Worm (Caenorhabditis elegans) whole organism, L4 larva: Measurements from ENCODE around the gene dnc-4.

ENCODE experiments used
- T20F7.1 ChIP-seq: fragments of 200-800 bp; sonication (Bioruptor generic); optimal IDR thresholded peaks from 2 replicates; lab custom pipeline; 2018; ENCODE audit warnings: mild to moderate bottlenecking, missing genetic modification characterization, missing compliant biosample characterization
- T26A8.4 ChIP-seq: fragments of 200-800 bp; sonication (Bioruptor generic); IDR thresholded peaks from 2 replicates; pipeline ENCODE4 v1.3.6; 2022; ENCODE audit warnings: missing genetic modification characterization, missing compliant biosample characterization
- Y5F2A.4 ChIP-seq: fragments of 200-800 bp; sonication (Bioruptor generic); optimal IDR thresholded peaks from 2 replicates; lab custom pipeline; 2018; ENCODE audit warnings: mild to moderate bottlenecking, missing genetic modification characterization, missing compliant biosample characterization
- aha-1 ChIP-seq: fragments of 150-350 bp; peaks from one replicate; lab custom pipeline; 2014; ENCODE audit warnings: missing biosample characterization, missing genetic modification characterization
- attf-4 ChIP-seq: sonication (generic microtip); optimal IDR thresholded peaks from 3 replicates; lab custom pipeline; 2017; ENCODE audit warnings: missing biosample characterization, missing genetic modification characterization
- ceh-28 ChIP-seq: fragments of 150-350 bp; optimal IDR thresholded peaks from 2 replicates; lab custom pipeline; 2014; ENCODE audit warnings: missing biosample characterization, missing genetic modification reagents, missing genetic modification characterization
- ceh-62 ChIP-seq: sonication (generic microtip); optimal IDR thresholded peaks from 2 replicates; lab custom pipeline; 2017; ENCODE audit warnings: missing biosample characterization, missing genetic modification characterization
- cey-2 ChIP-seq: sonication (generic microtip); optimal IDR thresholded peaks from 3 replicates; lab custom pipeline; 2017; ENCODE audit warnings: missing genetic modification characterization, mild to moderate bottlenecking, missing compliant biosample characterization, antibody characterized with exemption, borderline replicate concordance; ENCODE audit not compliant: insufficient read depth
- ctbp-1 ChIP-seq: fragments of 200-800 bp; sonication (Bioruptor generic); IDR thresholded peaks from 2 replicates; pipeline ENCODE4 v1.3.6; 2022; ENCODE audit warnings: missing genetic modification reagents, missing genetic modification characterization, missing compliant biosample characterization
- daf-12 ChIP-seq: fragments of 150-350 bp; optimal IDR thresholded peaks from 2 replicates; lab custom pipeline; 2014; ENCODE audit warnings: missing biosample characterization, missing genetic modification reagents, missing genetic modification characterization
- daf-19 ChIP-seq: fragments of 200-800 bp; sonication (Bioruptor generic); conservative IDR thresholded peaks from 2 replicates; pipeline ENCODE4 v1.3.6; 2022; ENCODE audit warnings: missing genetic modification characterization, missing compliant biosample characterization
- dmd-6 ChIP-seq: fragments of 200-800 bp; sonication (Bioruptor generic); IDR thresholded peaks from 2 replicates; pipeline ENCODE4 v1.3.6; 2022; ENCODE audit warnings: missing genetic modification reagents, missing genetic modification characterization, missing compliant biosample characterization
- dmd-8 ChIP-seq: fragments of 200-800 bp; sonication (Bioruptor generic); IDR thresholded peaks from 2 replicates; pipeline ENCODE4 v1.3.6; 2022; ENCODE audit warnings: missing genetic modification characterization, missing compliant biosample characterization
- dve-1 ChIP-seq: sonication (generic microtip); optimal IDR thresholded peaks from 2 replicates; lab custom pipeline; 2017; ENCODE audit warnings: antibody characterized with exemption, mild to moderate bottlenecking, missing genetic modification characterization, missing compliant biosample characterization; ENCODE audit not compliant: insufficient read depth
- fkh-10 ChIP-seq: fragments of 150-350 bp; optimal IDR thresholded peaks from 2 replicates; lab custom pipeline; 2014; ENCODE audit warnings: missing biosample characterization, missing genetic modification reagents, missing genetic modification characterization
- hlh-30 ChIP-seq: sonication (generic microtip); optimal IDR thresholded peaks from 2 replicates; lab custom pipeline; 2017; ENCODE audit warnings: antibody characterized with exemption, mild to moderate bottlenecking, missing genetic modification characterization, missing compliant biosample characterization; ENCODE audit not compliant: insufficient read depth
- lim-7 ChIP-seq: fragments of 200-800 bp; sonication (Bioruptor generic); IDR thresholded peaks from 2 replicates; pipeline ENCODE4 v1.3.6; 2022; ENCODE audit warnings: missing genetic modification characterization, missing compliant biosample characterization
- lin-38 ChIP-seq: fragments of 200-800 bp; sonication (Bioruptor generic); IDR thresholded peaks from 2 replicates; pipeline ENCODE4 v1.3.6; 2022; ENCODE audit warnings: missing genetic modification reagents, missing genetic modification characterization, missing compliant biosample characterization
- lir-3 ChIP-seq: sonication (generic microtip); optimal IDR thresholded peaks from 2 replicates; lab custom pipeline; 2016; ENCODE audit warnings: mild to moderate bottlenecking, missing genetic modification characterization, missing compliant biosample characterization
- lsy-2 ChIP-seq, 2 experiments: fragments of 150-350 bp in 1 of 2; sonication (generic microtip) in 1 of 2; optimal IDR thresholded peaks; 2 replicates each; lab custom pipeline; 2014 to 2017; ENCODE audit warnings: missing biosample characterization in 2 of 2, missing genetic modification characterization in 2 of 2
- mdl-1 ChIP-seq, 2 experiments: fragments of 150-350 bp in 1 of 2; sonication (generic microtip) in 1 of 2; optimal IDR thresholded peaks; 2 replicates each; lab custom pipeline; 2014 to 2017; ENCODE audit warnings: missing biosample characterization in 2 of 2, missing genetic modification characterization in 2 of 2
- mep-1 ChIP-seq: fragments of 150-350 bp; sonication (generic microtip); optimal IDR thresholded peaks from 3 replicates; lab custom pipeline; 2014; ENCODE audit warnings: missing biosample characterization, missing genetic modification characterization
- mxl-3 ChIP-seq: fragments of 200-800 bp; sonication (Bioruptor generic); optimal IDR thresholded peaks from 2 replicates; lab custom pipeline; 2018; ENCODE audit warnings: mild to moderate bottlenecking, missing genetic modification characterization, missing compliant biosample characterization
- nhr-10 ChIP-seq: fragments of 150-350 bp; optimal IDR thresholded peaks from 2 replicates; lab custom pipeline; 2014; ENCODE audit warnings: missing biosample characterization, missing genetic modification characterization
- nhr-111 ChIP-seq: fragments of 200-800 bp; sonication (Bioruptor generic); optimal IDR thresholded peaks from 2 replicates; lab custom pipeline; 2018; ENCODE audit warnings: mild to moderate bottlenecking, missing genetic modification characterization, missing compliant biosample characterization
- nhr-28 ChIP-seq: fragments of 150-350 bp; optimal IDR thresholded peaks from 2 replicates; lab custom pipeline; 2014; ENCODE audit warnings: missing biosample characterization, missing genetic modification characterization
- nhr-48 ChIP-seq: sonication (generic microtip); optimal IDR thresholded peaks from 2 replicates; lab custom pipeline; 2016; ENCODE audit warnings: mild to moderate bottlenecking, missing genetic modification characterization, missing compliant biosample characterization
- nhr-77 ChIP-seq: fragments of 150-350 bp; optimal IDR thresholded peaks from 2 replicates; lab custom pipeline; 2014; ENCODE audit warnings: missing biosample characterization, missing genetic modification characterization
- pha-4 ChIP-seq, 2 experiments: fragments of 150-350 bp in 1 of 2; fragments of 200-800 bp in 1 of 2; sonication (Bioruptor generic) in 1 of 2; IDR thresholded peaks in 1 of 2; optimal IDR thresholded peaks in 1 of 2; 2 replicates each; pipeline versions ENCODE4 v1.3.6 to Lab custom; 2014 to 2022; ENCODE audit warnings: missing genetic modification characterization in 2 of 2, missing genetic modification reagents in 2 of 2, missing biosample characterization in 1 of 2, missing compliant biosample characterization in 1 of 2
- php-3 ChIP-seq: fragments of 200-800 bp; sonication (Bioruptor generic); IDR thresholded peaks from 2 replicates; pipeline ENCODE4 v1.3.6; 2022; ENCODE audit warnings: missing genetic modification reagents, missing genetic modification characterization, missing compliant biosample characterization
- rbr-2 ChIP-seq: sonication (generic microtip); optimal IDR thresholded peaks from 2 replicates; lab custom pipeline; 2016; ENCODE audit warnings: missing genotype, missing genetic modification characterization, missing compliant biosample characterization
- snpc-1.2 ChIP-seq: fragments of 200-800 bp; sonication (Bioruptor generic); IDR thresholded peaks from 2 replicates; pipeline ENCODE4 v1.3.6; 2022; ENCODE audit warnings: missing genetic modification reagents, missing genetic modification characterization, missing compliant biosample characterization
- tag-97 ChIP-seq: fragments of 200-800 bp; sonication (Bioruptor generic); IDR thresholded peaks from 2 replicates; pipeline ENCODE4 v1.3.6; 2022; ENCODE audit warnings: missing genetic modification characterization, missing compliant biosample characterization
- tra-1 ChIP-seq: fragments of 200-800 bp; sonication (Bioruptor generic); IDR thresholded peaks from 2 replicates; pipeline ENCODE4 v1.3.6; 2022; ENCODE audit warnings: missing genetic modification reagents, missing genetic modification characterization, missing compliant biosample characterization
- unc-62 ChIP-seq, 3 experiments: fragments of 150-350 bp in 1 of 3; sonication (generic microtip); optimal IDR thresholded peaks in 2 of 3; peaks in 1 of 3; 1 replicate in 1 of 3; 2 replicates in 2 of 3; lab custom pipeline; 2014 to 2017; ENCODE audit warnings: missing biosample characterization in 3 of 3, missing genetic modification characterization in 3 of 3, missing genetic modification reagents in 3 of 3, missing genotype in 1 of 3
- zfp-3 ChIP-seq: fragments of 200-800 bp; sonication (Bioruptor generic); conservative IDR thresholded peaks from 2 replicates; pipeline ENCODE4 v1.3.6; 2022; ENCODE audit warnings: missing genetic modification reagents, missing genetic modification characterization, missing compliant biosample characterization

The dnc-4 gene

DNA sequence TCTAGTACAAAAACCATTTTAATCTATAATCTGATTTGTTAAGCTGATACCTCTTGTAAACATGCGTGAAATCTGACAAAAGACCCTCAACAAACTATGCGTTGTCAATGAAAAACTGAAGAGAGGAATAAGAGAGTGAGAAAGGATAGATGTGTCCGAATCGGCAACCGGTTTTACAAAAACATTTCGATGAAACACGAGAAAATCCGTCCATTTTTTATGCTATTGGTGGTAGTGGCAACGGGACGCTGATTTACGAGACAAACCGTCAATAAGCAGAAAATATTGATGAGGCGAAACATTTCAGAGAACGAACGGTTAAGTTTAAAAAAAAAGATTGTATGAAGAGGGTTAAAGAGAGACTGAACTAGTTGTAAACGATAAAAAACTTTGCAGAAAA lies 22.4 kb upstream of the dnc-4 start (continued):
- TF ChIP-seq Y5F2A.4 (GFP tag; lab: Kevin White, UChicago) (no peak), php-3 (no peak), daf-12 (tag; lab: Kevin White, UChicago) (no peak), nhr-10 (tag; lab: Kevin White, UChicago) (no peak), fkh-10 (GFP tag; lab: Kevin White, UChicago) (no peak), nhr-48 (peak; percentile 77), tag-97 (GFP tag; lab: Robert Waterston, UW) (no peak), ceh-28 (tag; lab: Kevin White, UChicago) (no peak)
- TF ChIP-seq, all 104 proteins: peak for 13

DNA sequence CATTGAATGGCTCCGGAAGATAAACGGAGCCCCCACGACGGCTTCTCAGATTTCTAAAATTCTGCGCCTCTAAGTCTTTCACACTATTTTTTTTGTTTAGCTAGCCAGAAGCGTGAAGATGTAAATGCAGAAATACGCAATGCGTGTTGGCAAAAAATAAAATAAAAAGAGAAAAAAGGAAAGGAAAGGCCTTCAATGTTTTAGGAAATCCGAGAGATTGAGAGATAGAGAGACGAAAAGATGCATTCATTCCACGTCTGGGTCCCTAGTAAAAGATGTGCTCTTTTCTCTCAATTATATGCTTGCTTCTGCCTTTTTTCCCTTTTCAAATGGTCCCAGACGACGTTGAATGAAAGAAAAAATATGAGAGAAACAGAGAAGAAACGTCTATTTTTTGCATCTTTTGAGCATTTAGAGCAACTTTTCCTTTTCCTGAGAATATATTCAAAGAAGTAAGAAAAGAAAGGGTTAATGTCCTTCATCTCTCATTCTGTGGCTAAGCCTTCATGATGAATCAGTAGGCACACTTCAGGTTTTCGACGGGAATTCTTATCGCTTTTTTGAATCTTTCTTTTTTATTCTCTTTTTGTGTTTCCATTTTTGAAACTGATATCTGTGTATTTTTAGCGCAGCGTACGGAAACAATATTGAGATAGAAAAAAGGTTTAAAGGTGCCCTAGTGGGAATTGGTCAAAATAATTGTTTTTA lies 21.2 kb upstream of the dnc-4 start:
- TF ChIP-seq dve-1 (tag; lab: Kevin White, UChicago) (peak; percentile 11), hlh-30 (no peak), mdl-1 (tag; optimal IDR thresholded peaks at IDR 0.05; lab: Kevin White, UChicago) (peak in 1 of 2 experiments; percentile 10), mep-1 (tag; lab: Kevin White, UChicago) (peak; percentile 46), fkh-10 (GFP tag; lab: Kevin White, UChicago) (peak; percentile 89), rbr-2 (tag; lab: Kevin White, UChicago) (peak; percentile 43), aha-1 (tag; lab: Kevin White, UChicago) (peak; percentile 80), ctbp-1 (peak; percentile 71; the same call in 1 of the 2 replicates), pha-4 (GFP tag; IDR thresholded peaks at IDR 0.05; lab: Robert Waterston, UW) (no peak), pha-4 (tag; optimal IDR thresholded peaks at IDR 0.05; lab: Kevin White, UChicago) (no peak), lsy-2 (tag; optimal IDR thresholded peaks at IDR 0.05; lab: Kevin White, UChicago) (peak in 1 of 2 experiments; percentile 26), unc-62 (GFP tag; optimal IDR thresholded peaks at IDR 0.05 in 1 of 2; lab: Kevin White, UChicago) (peak in 1 of 2 experiments; percentile 92), unc-62 (tag; optimal IDR thresholded peaks at IDR 0.05; lab: Kevin White, UChicago) (no peak), attf-4 (tag; lab: Kevin White, UChicago) (no peak)

DNA sequence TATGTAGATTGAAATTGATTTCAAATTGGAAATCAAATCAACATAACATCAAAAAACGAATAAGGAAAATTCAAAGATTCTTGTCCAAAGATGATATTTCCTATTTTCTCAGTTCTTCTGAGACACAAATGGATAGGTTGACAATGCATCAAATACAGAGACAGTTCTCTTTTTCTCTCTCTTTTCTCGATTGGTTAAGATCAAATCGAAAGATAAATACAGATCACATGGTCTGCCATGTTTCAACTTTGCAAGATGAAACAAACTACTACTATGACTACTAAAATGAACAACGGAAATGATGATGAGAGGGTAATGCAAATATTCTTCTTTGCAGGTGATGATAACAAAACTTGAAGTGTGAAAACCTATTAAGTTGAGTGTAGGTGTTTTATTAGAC lies 16.9 kb upstream of the dnc-4 start:
- TF ChIP-seq mdl-1 (tag; optimal IDR thresholded peaks at IDR 0.05; lab: Kevin White, UChicago), result peak in 1 of 2 experiments; percentile 40
- peak; percentile 33; the same call in 1 of the 2 replicates for TF ChIP-seq dmd-6 (GFP tag; lab: Robert Waterston, UW)
- TF ChIP-seq lim-7 (GFP tag; lab: Robert Waterston, UW), result no peak
- no peak for TF ChIP-seq lir-3
- no peak for TF ChIP-seq daf-19
- peak; percentile 34 for TF ChIP-seq mep-1 (tag; lab: Kevin White, UChicago)
- TF ChIP-seq mxl-3 (GFP tag; lab: Kevin White, UChicago), result peak; percentile 2
- no peak for TF ChIP-seq tra-1 (GFP tag; lab: Robert Waterston, UW)
- no peak for TF ChIP-seq ceh-62 (tag; lab: Kevin White, UChicago)
- no peak for TF ChIP-seq nhr-111 (GFP tag; lab: Kevin White, UChicago)
- TF ChIP-seq nhr-28 (tag; lab: Kevin White, UChicago), result peak; percentile 77
- no peak for TF ChIP-seq lin-38 (GFP tag; lab: Robert Waterston, UW)
- TF ChIP-seq snpc-1.2, result no peak
- no peak for TF ChIP-seq T26A8.4 (GFP tag; lab: Robert Waterston, UW)
- peak; percentile 17 for TF ChIP-seq nhr-77 (tag; lab: Kevin White, UChicago)
- TF ChIP-seq unc-62 (GFP tag; optimal IDR thresholded peaks at IDR 0.05 in 1 of 2; lab: Kevin White, UChicago), result peak in 1 of 2 experiments; percentile 73
- TF ChIP-seq unc-62 (tag; optimal IDR thresholded peaks at IDR 0.05; lab: Kevin White, UChicago), result no peak
- no peak for TF ChIP-seq zfp-3 (GFP tag; lab: Robert Waterston, UW)
- TF ChIP-seq cey-2, result no peak
- no peak for TF ChIP-seq T20F7.1 (GFP tag; lab: Kevin White, UChicago)
- no peak for TF ChIP-seq dmd-8 (GFP tag; lab: Robert Waterston, UW)
- TF ChIP-seq hlh-30, result peak; percentile 10
- TF ChIP-seq lsy-2 (tag; optimal IDR thresholded peaks at IDR 0.05; lab: Kevin White, UChicago), result peak in 1 of 2 experiments; percentile 12
